Worm (Caenorhabditis elegans): ENCODE results near the gene T10D4.6.

Gene T10D4.6

ce11 chrII:3109533-3109932 lies 9.6 kb upstream of the T10D4.6 start:
- TF ChIP-seq nfya-1 (tag; optimal IDR thresholded peaks at IDR 0.05; ENCODE audit: insufficient read depth), result no peak
- TF ChIP-seq nhr-23 (tag; optimal IDR thresholded peaks at IDR 0.05), result no peak
- no peak for TF ChIP-seq sea-2 (GFP tag; optimal IDR thresholded peaks at IDR 0.05)
- TF ChIP-seq ceh-16 (tag; optimal IDR thresholded peaks at IDR 0.05), result no peak
- no peak for TF ChIP-seq jun-1 (tag; optimal IDR thresholded peaks at IDR 0.05)
- no peak for TF ChIP-seq lin-15B (tag; optimal IDR thresholded peaks at IDR 0.05)
- TF ChIP-seq pha-4 (tag; optimal IDR thresholded peaks at IDR 0.05), result no peak
- no peak for TF ChIP-seq ceh-28 (tag; optimal IDR thresholded peaks at IDR 0.05)
- no peak for TF ChIP-seq fkh-2 (tag; optimal IDR thresholded peaks at IDR 0.05)
- TF ChIP-seq nhr-25 (tag; optimal IDR thresholded peaks at IDR 0.05), result no peak
- no peak for TF ChIP-seq nhr-11 (tag; optimal IDR thresholded peaks at IDR 0.05)
- TF ChIP-seq skn-1 (tag; optimal IDR thresholded peaks at IDR 0.05), result no peak
- TF ChIP-seq nhr-77 (tag; optimal IDR thresholded peaks at IDR 0.05), result no peak
- no peak for TF ChIP-seq hmg-11 (tag; optimal IDR thresholded peaks at IDR 0.05)

- no peak for TF ChIP-seq ama-1 (optimal IDR thresholded peaks at IDR 0.05)
- no peak for TF ChIP-seq fkh-10 (GFP tag; optimal IDR thresholded peaks at IDR 0.05)
- no peak for TF ChIP-seq daf-12 (tag; optimal IDR thresholded peaks at IDR 0.05)
- no peak for TF ChIP-seq eor-1 (tag; optimal IDR thresholded peaks at IDR 0.05)
- TF ChIP-seq nhr-25 (tag; optimal IDR thresholded peaks at IDR 0.05), result no peak
- TF ChIP-seq ZK546.5 (tag; optimal IDR thresholded peaks at IDR 0.05), result no peak
- TF ChIP-seq tbx-2 (tag; optimal IDR thresholded peaks at IDR 0.05), result no peak
- no peak for TF ChIP-seq unc-39 (tag; optimal IDR thresholded peaks at IDR 0.05)
- TF ChIP-seq fkh-2 (tag; optimal IDR thresholded peaks at IDR 0.05), result no peak
- TF ChIP-seq ztf-4 (tag; optimal IDR thresholded peaks at IDR 0.05), result no peak
- no peak for TF ChIP-seq nfya-1 (tag; optimal IDR thresholded peaks at IDR 0.05; ENCODE audit: insufficient read depth)
- no peak for TF ChIP-seq skn-1 (tag; optimal IDR thresholded peaks at IDR 0.05)
- TF ChIP-seq nhr-11 (tag; optimal IDR thresholded peaks at IDR 0.05), result no peak
- TF ChIP-seq fos-1 (tag; optimal IDR thresholded peaks at IDR 0.05), result no peak
- TF ChIP-seq nhr-77 (tag; optimal IDR thresholded peaks at IDR 0.05), result no peak
- TF ChIP-seq elt-1 (tag; optimal IDR thresholded peaks at IDR 0.05), result no peak
- TF ChIP-seq mml-1 (tag; optimal IDR thresholded peaks at IDR 0.05), result no peak
- no peak for TF ChIP-seq R02D3.7 (tag; optimal IDR thresholded peaks at IDR 0.05)
Observed at ce11 chrII:3110099-3110498, 9.0 kb upstream of the T10D4.6 start.

- TF ChIP-seq ztf-11 (tag; optimal IDR thresholded peaks at IDR 0.05), result no peak
- TF ChIP-seq fkh-10 (GFP tag; optimal IDR thresholded peaks at IDR 0.05), result no peak
- TF ChIP-seq ceh-82 (tag; optimal IDR thresholded peaks at IDR 0.05), result no peak
- no peak for TF ChIP-seq skn-1 (tag; optimal IDR thresholded peaks at IDR 0.05)
- no peak for TF ChIP-seq nhr-77 (tag; optimal IDR thresholded peaks at IDR 0.05)
- no peak for TF ChIP-seq unc-62 (GFP tag; optimal IDR thresholded peaks at IDR 0.05)
- TF ChIP-seq elt-2 (tag; optimal IDR thresholded peaks at IDR 0.05), result peak; percentile 1
Observed at ce11 chrII:3111147-3111546, 8.0 kb upstream of the T10D4.6 start, which contains the start of gene Y25C1A.13. TSS of gene Y25C1A.13 (minus strand) at chrII:3111247.

ce11 chrII:3112313-3112712 lies 6.8 kb upstream of the T10D4.6 start, which contains the start of gene Y25C1A.2:
TSS of gene Y25C1A.2 (plus strand) at chrII:3112613.
- no peak for TF ChIP-seq ceh-28 (tag; optimal IDR thresholded peaks at IDR 0.05)
- TF ChIP-seq daf-12 (tag; optimal IDR thresholded peaks at IDR 0.05), result no peak
- no peak for TF ChIP-seq fos-1 (tag; optimal IDR thresholded peaks at IDR 0.05)
- TF ChIP-seq mml-1 (tag; optimal IDR thresholded peaks at IDR 0.05), result no peak
- TF ChIP-seq unc-39 (tag; optimal IDR thresholded peaks at IDR 0.05), result no peak
- TF ChIP-seq nhr-77 (tag; optimal IDR thresholded peaks at IDR 0.05), result no peak

- TF ChIP-seq zag-1 (tag; optimal IDR thresholded peaks at IDR 0.05) (no peak), snpc-4 (tag; optimal IDR thresholded peaks at IDR 0.05) (peak; percentile 32)
Observed at ce11 chrII:3113289-3113688, 5.8 kb upstream of the T10D4.6 start.

ce11 chrII:3113934-3114333 lies 5.2 kb upstream of the T10D4.6 start, which contains the start of gene clec-123:
TSS of gene clec-123 (plus strand) at chrII:3114234.
- no peak for TF ChIP-seq nfya-1 (tag; optimal IDR thresholded peaks at IDR 0.05; ENCODE audit: insufficient read depth)
- no peak for TF ChIP-seq mdl-1 (tag; optimal IDR thresholded peaks at IDR 0.05)
- no peak for TF ChIP-seq nhr-11 (tag; optimal IDR thresholded peaks at IDR 0.05)
- TF ChIP-seq nhr-237 (tag; optimal IDR thresholded peaks at IDR 0.05), result no peak
